Fruit fly (Drosophila melanogaster) whole organism: ENCODE data around the gene CG3309.

Source experiments
- CG8478 ChIP-seq: fragments of >200 bp; optimal IDR thresholded peaks from 2 replicates; lab custom pipeline; 2018; ENCODE audit warnings: inconsistent platforms
- Dll ChIP-seq: fragments of >200 bp; optimal IDR thresholded peaks from 2 replicates; lab custom pipeline; 2017
- EcR ChIP-seq, 2 experiments: fragments of >200 bp; optimal IDR thresholded peaks; 2 replicates each; lab custom pipeline; 2017; ENCODE audit warnings: missing biosample characterization in 2 of 2, missing genetic modification characterization in 2 of 2, missing genetic modification reagents in 2 of 2
- pan ChIP-seq: fragments of >200 bp; optimal IDR thresholded peaks from 2 replicates; lab custom pipeline; 2017
- psq ChIP-seq: fragments of >200 bp; optimal IDR thresholded peaks from 2 replicates; lab custom pipeline; 2017
- usp ChIP-seq: fragments of >200 bp; optimal IDR thresholded peaks from 2 replicates; lab custom pipeline; 2017; ENCODE audit warnings: missing biosample characterization, missing genetic modification characterization, mixed read lengths

Gene CG3309

dm6 chrX:5289692-5290091, 39.5 kb downstream of the CG3309 start:
- TF ChIP-seq EcR (GFP tag; optimal IDR thresholded peaks at IDR 0.05; lab: Kevin White, UChicago) (no peak), CG8478 (lab: Kevin White, UChicago) (no peak), usp (GFP tag; lab: Kevin White, UChicago) (no peak), pan (lab: Kevin White, UChicago) (no peak), Dll (lab: Kevin White, UChicago) (no peak), psq (lab: Kevin White, UChicago) (no peak)

dm6 chrX:5286513-5286912, 42.6 kb downstream of the CG3309 start:
- TF ChIP-seq Dll (lab: Kevin White, UChicago) (no peak), usp (GFP tag; lab: Kevin White, UChicago) (no peak), EcR (GFP tag; optimal IDR thresholded peaks at IDR 0.05; lab: Kevin White, UChicago) (no peak), psq (lab: Kevin White, UChicago) (no peak), CG8478 (lab: Kevin White, UChicago) (no peak), pan (lab: Kevin White, UChicago) (no peak)

- TF ChIP-seq psq (lab: Kevin White, UChicago): no peak
- TF ChIP-seq Dll (lab: Kevin White, UChicago): no peak
- no peak for TF ChIP-seq EcR (GFP tag; optimal IDR thresholded peaks at IDR 0.05; lab: Kevin White, UChicago)
- no peak for TF ChIP-seq pan (lab: Kevin White, UChicago)
- no peak for TF ChIP-seq CG8478 (lab: Kevin White, UChicago)
- TF ChIP-seq usp (GFP tag; lab: Kevin White, UChicago): no peak
These were observed 43.3 kb downstream of the CG3309 start for dm6 chrX:5285835-5286234.
